Fruit fly (Drosophila melanogaster): ENCODE measurements around the gene CG17568.

Gene CG17568

dm6 chr2L:19138361-19139041, 43.0 kb downstream of the CG17568 start:
- TF ChIP-seq EcR (GFP tag; optimal IDR thresholded peaks at IDR 0.05) (peak in 1 of 2 experiments; percentile 58), CG8478 (optimal IDR thresholded peaks at IDR 0.05) (no peak)

dm6 chr2L:19137494-19138360, 43.8 kb downstream of the CG17568 start:
- no peak for TF ChIP-seq usp (GFP tag; optimal IDR thresholded peaks at IDR 0.05)
- no peak for TF ChIP-seq EcR (GFP tag; optimal IDR thresholded peaks at IDR 0.05)
- TF ChIP-seq Dll (optimal IDR thresholded peaks at IDR 0.05), result no peak
- TF ChIP-seq pan (optimal IDR thresholded peaks at IDR 0.05), result no peak
- no peak for TF ChIP-seq CG8478 (optimal IDR thresholded peaks at IDR 0.05)
- TF ChIP-seq psq (optimal IDR thresholded peaks at IDR 0.05), result no peak

dm6 chr2L:19136735-19137134, 44.8 kb downstream of the CG17568 start:
- TF ChIP-seq psq (optimal IDR thresholded peaks at IDR 0.05) (no peak), EcR (GFP tag; optimal IDR thresholded peaks at IDR 0.05) (no peak), CG8478 (optimal IDR thresholded peaks at IDR 0.05) (no peak), usp (GFP tag; optimal IDR thresholded peaks at IDR 0.05) (no peak), pan (optimal IDR thresholded peaks at IDR 0.05) (no peak), Dll (optimal IDR thresholded peaks at IDR 0.05) (no peak)

dm6 chr2L:19135955-19136677, 45.4 kb downstream of the CG17568 start:
- no peak for TF ChIP-seq pan (optimal IDR thresholded peaks at IDR 0.05)
- no peak for TF ChIP-seq psq (optimal IDR thresholded peaks at IDR 0.05)
- no peak for TF ChIP-seq EcR (GFP tag; optimal IDR thresholded peaks at IDR 0.05)
- TF ChIP-seq CG8478 (optimal IDR thresholded peaks at IDR 0.05), result no peak
- no peak for TF ChIP-seq usp (GFP tag; optimal IDR thresholded peaks at IDR 0.05)
- no peak for TF ChIP-seq Dll (optimal IDR thresholded peaks at IDR 0.05)

- TF ChIP-seq CG8478 (optimal IDR thresholded peaks at IDR 0.05) (no peak), pan (optimal IDR thresholded peaks at IDR 0.05) (no peak), EcR (GFP tag; optimal IDR thresholded peaks at IDR 0.05) (no peak), psq (optimal IDR thresholded peaks at IDR 0.05) (no peak), Dll (optimal IDR thresholded peaks at IDR 0.05) (peak; percentile 69), usp (GFP tag; optimal IDR thresholded peaks at IDR 0.05) (no peak)
Measured at dm6 chr2L:19134814-19135523, 46.5 kb downstream of the CG17568 start, which contains the start of gene Polr1D. TSS of gene Polr1D (minus strand) at chr2L:19135233.

- no peak for TF ChIP-seq psq (optimal IDR thresholded peaks at IDR 0.05)
Measured at dm6 chr2L:19134366-19134689, 47.2 kb downstream of the CG17568 start.

- TF ChIP-seq EcR (GFP tag; optimal IDR thresholded peaks at IDR 0.05) (no peak), Dll (optimal IDR thresholded peaks at IDR 0.05) (no peak)
Measured at dm6 chr2L:19133465-19134365, 47.8 kb downstream of the CG17568 start, which contains the start of gene brat. TSS of gene brat (plus strand) at chr2L:19133816.

dm6 chr2L:19131905-19132402, 49.5 kb downstream of the CG17568 start, which contains the start of the genes AsnRS and DCTN6-p27:
TSS of gene AsnRS (minus strand) at chr2L:19131954.
TSS of gene DCTN6-p27 (plus strand) at chr2L:19132323.
- TF ChIP-seq psq (optimal IDR thresholded peaks at IDR 0.05), result no peak
- no peak for TF ChIP-seq pan (optimal IDR thresholded peaks at IDR 0.05)
- no peak for TF ChIP-seq EcR (GFP tag; optimal IDR thresholded peaks at IDR 0.05)
- no peak for TF ChIP-seq Dll (optimal IDR thresholded peaks at IDR 0.05)
- no peak for TF ChIP-seq CG8478 (optimal IDR thresholded peaks at IDR 0.05)
- no peak for TF ChIP-seq usp (GFP tag; optimal IDR thresholded peaks at IDR 0.05)
